Fruit fly (Drosophila melanogaster) whole organism, embryonic: ENCODE measurements around the gene CG8851.

Experiments
- Abd-B ChIP-seq: fragments of 200-800 bp; sonication (Bioruptor generic); optimal IDR thresholded peaks from 2 replicates; lab custom pipeline; 2018; ENCODE audit warnings: missing biosample characterization, mild to moderate bottlenecking, missing genetic modification characterization, moderate library complexity
- Awh ChIP-seq: fragments of 200-800 bp; sonication (Bioruptor generic); IDR thresholded peaks from 2 replicates; pipeline ENCODE4, ENCODE4 v1.3.6; 2022; ENCODE audit warnings: missing biosample characterization, missing genetic modification characterization
- BtbVII ChIP-seq: fragments of 200-800 bp; sonication (Bioruptor generic); optimal IDR thresholded peaks from 3 replicates; lab custom pipeline; 2017; ENCODE audit warnings: missing biosample characterization, mild to moderate bottlenecking, missing genetic modification characterization
- CG10274 ChIP-seq: fragments of 200-800 bp; sonication (Bioruptor generic); optimal IDR thresholded peaks from 3 replicates; lab custom pipeline; 2017; ENCODE audit warnings: missing biosample characterization, mild to moderate bottlenecking, missing genetic modification characterization
- CG13894 ChIP-seq: fragments of 200-800 bp; sonication (Bioruptor generic); optimal IDR thresholded peaks from 3 replicates; lab custom pipeline; 2018; ENCODE audit warnings: missing biosample characterization, mild to moderate bottlenecking, missing genetic modification characterization, moderate library complexity
- CG14965 ChIP-seq: fragments of 200-800 bp; sonication (Bioruptor generic); optimal IDR thresholded peaks from 2 replicates; lab custom pipeline; 2016; ENCODE audit warnings: missing biosample characterization, missing genetic modification characterization, borderline replicate concordance
- CG15269 ChIP-seq: fragments of 200-800 bp; sonication (Bioruptor generic); optimal IDR thresholded peaks from 2 replicates; lab custom pipeline; 2018; ENCODE audit warnings: missing biosample characterization, mild to moderate bottlenecking, missing genetic modification characterization, moderate library complexity
- CG16779 ChIP-seq: fragments of 200-800 bp; sonication (Bioruptor generic); IDR thresholded peaks from 2 replicates; pipeline ENCODE4 v1.3.6; 2022; ENCODE audit warnings: missing biosample characterization, missing genetic modification characterization
- CG17361 ChIP-seq: fragments of 200-800 bp; sonication (Bioruptor generic); IDR thresholded peaks from 3 replicates; pipeline ENCODE4 v1.3.6; 2022; ENCODE audit warnings: missing biosample characterization, missing genetic modification characterization
- CG1792 ChIP-seq: fragments of 200-800 bp; sonication (Bioruptor generic); optimal IDR thresholded peaks from 2 replicates; lab custom pipeline; 2016; ENCODE audit warnings: missing biosample characterization, missing genetic modification characterization
- CG3065 ChIP-seq: fragments of 200-800 bp; sonication (Bioruptor generic); optimal IDR thresholded peaks from 2 replicates; lab custom pipeline; 2016; ENCODE audit warnings: missing biosample characterization, missing genetic modification characterization
- CG33557 ChIP-seq: fragments of 200-800 bp; sonication (Bioruptor generic); optimal IDR thresholded peaks from 2 replicates; lab custom pipeline; 2019; ENCODE audit warnings: missing biosample characterization, mild to moderate bottlenecking, missing genetic modification characterization, moderate library complexity
- CG4404 ChIP-seq: fragments of 200-800 bp; sonication (Bioruptor generic); IDR thresholded peaks from 2 replicates; pipeline ENCODE4 v1.3.6; 2022; ENCODE audit warnings: missing biosample characterization, missing genetic modification characterization
- CG4617 ChIP-seq: fragments of 200-800 bp; sonication (Bioruptor generic); optimal IDR thresholded peaks from 3 replicates; lab custom pipeline; 2016; ENCODE audit warnings: missing biosample characterization, missing genetic modification characterization, borderline replicate concordance
- CG6654 ChIP-seq: fragments of 200-800 bp; sonication (Bioruptor generic); optimal IDR thresholded peaks from 2 replicates; lab custom pipeline; 2017; ENCODE audit warnings: missing biosample characterization, mild to moderate bottlenecking, missing genetic modification characterization
- CG7786 ChIP-seq: fragments of 200-800 bp; sonication (Bioruptor generic); optimal IDR thresholded peaks from 2 replicates; lab custom pipeline; 2016; ENCODE audit warnings: missing biosample characterization, missing genetic modification characterization
- CG7963 ChIP-seq: fragments of 200-800 bp; sonication (Bioruptor generic); IDR thresholded peaks from 3 replicates; pipeline ENCODE4 v1.3.6; 2022; ENCODE audit warnings: missing biosample characterization, missing genetic modification characterization; ENCODE audit not compliant: partially characterized antibody
- CG8089 ChIP-seq: fragments of 200-800 bp; sonication (Bioruptor generic); optimal IDR thresholded peaks from 3 replicates; lab custom pipeline; 2016; ENCODE audit warnings: missing biosample characterization, missing genetic modification characterization
- CG8388 ChIP-seq: fragments of 200-800 bp; sonication (Bioruptor generic); optimal IDR thresholded peaks from 2 replicates; lab custom pipeline; 2019; ENCODE audit warnings: missing biosample characterization, mild to moderate bottlenecking, missing genetic modification characterization, moderate library complexity
- Dp ChIP-seq: fragments of 200-800 bp; sonication (Bioruptor generic); optimal IDR thresholded peaks from 2 replicates; lab custom pipeline; 2018; ENCODE audit warnings: missing biosample characterization, mild to moderate bottlenecking, missing genetic modification characterization, moderate library complexity
- Elba2 ChIP-seq: fragments of 200-800 bp; sonication (Bioruptor generic); optimal IDR thresholded peaks from 3 replicates; lab custom pipeline; 2016; ENCODE audit warnings: missing biosample characterization, missing genetic modification characterization
- Hand ChIP-seq: fragments of 200-800 bp; sonication (Bioruptor generic); optimal IDR thresholded peaks from 2 replicates; lab custom pipeline; 2017; ENCODE audit warnings: mild to moderate bottlenecking, missing biosample characterization, missing genetic modification reagents, missing genetic modification characterization
- HmgD ChIP-seq: fragments of 200-800 bp; sonication (Bioruptor generic); optimal IDR thresholded peaks from 3 replicates; lab custom pipeline; 2016; ENCODE audit warnings: missing biosample characterization, missing genetic modification characterization
- Hmr ChIP-seq: fragments of 200-800 bp; sonication (Bioruptor generic); optimal IDR thresholded peaks from 3 replicates; lab custom pipeline; 2017; ENCODE audit warnings: mild to moderate bottlenecking, missing biosample characterization, missing genetic modification reagents, missing genetic modification characterization
- Hr39 ChIP-seq: fragments of >200 bp; optimal IDR thresholded peaks from 2 replicates; lab custom pipeline; 2017
- Hr51 ChIP-seq, 2 experiments: fragments of 200-800 bp; sonication (Bioruptor generic); optimal IDR thresholded peaks; 2 replicates in 1 of 2; 3 replicates in 1 of 2; lab custom pipeline; 2016 to 2018; ENCODE audit warnings: missing biosample characterization in 2 of 2, missing genetic modification characterization in 2 of 2, mild to moderate bottlenecking in 1 of 2, moderate library complexity in 1 of 2
- Lpt ChIP-seq: fragments of >200 bp; optimal IDR thresholded peaks from 2 replicates; lab custom pipeline; 2018; ENCODE audit warnings: missing biosample characterization, missing genetic modification characterization
- Max ChIP-seq: fragments of 200-800 bp; sonication (Bioruptor generic); optimal IDR thresholded peaks from 2 replicates; lab custom pipeline; 2016; ENCODE audit warnings: missing biosample characterization, mild to moderate bottlenecking, missing genetic modification characterization
- Med ChIP-seq: fragments of 200-800 bp; sonication (Bioruptor generic); peaks from one replicate; lab custom pipeline; 2016; ENCODE audit warnings: missing biosample characterization, missing genetic modification characterization, mild to moderate bottlenecking, inconsistent platforms, moderate library complexity
- Nf-YA ChIP-seq: fragments of 200-800 bp; sonication (Bioruptor generic); IDR thresholded peaks from 2 replicates; pipeline ENCODE4 v1.3.6; 2022; ENCODE audit warnings: missing biosample characterization, missing genetic modification characterization
- Optix ChIP-seq: fragments of 200-800 bp; sonication (Bioruptor generic); IDR thresholded peaks from 3 replicates; pipeline ENCODE4 v1.3.6; 2022; ENCODE audit warnings: missing biosample characterization, missing genetic modification characterization
- Rfx ChIP-seq: fragments of 200-800 bp; sonication (Bioruptor generic); IDR thresholded peaks from 2 replicates; pipeline ENCODE4 v1.3.6; 2022; ENCODE audit warnings: missing biosample characterization, missing genetic modification characterization
- Rx ChIP-seq: fragments of 200-800 bp; sonication (Bioruptor generic); IDR thresholded peaks from 2 replicates; pipeline ENCODE4 v1.3.6; 2022; ENCODE audit warnings: missing biosample characterization, missing genetic modification characterization
- Spps ChIP-seq: fragments of 200-800 bp; sonication (Bioruptor generic); optimal IDR thresholded peaks from 2 replicates; lab custom pipeline; 2018; ENCODE audit warnings: missing biosample characterization, mild to moderate bottlenecking, missing genetic modification characterization
- TFAM ChIP-seq: fragments of 200-800 bp; sonication (Bioruptor generic); optimal IDR thresholded peaks from 2 replicates; lab custom pipeline; 2017; ENCODE audit warnings: missing biosample characterization, missing genetic modification characterization, inconsistent platforms
- Vsx1 ChIP-seq: fragments of 200-800 bp; sonication (Bioruptor generic); optimal IDR thresholded peaks from 2 replicates; lab custom pipeline; 2017; ENCODE audit warnings: missing biosample characterization, mild to moderate bottlenecking, missing genetic modification characterization, missing genetic modification reagents
- az2 ChIP-seq: fragments of 200-800 bp; sonication (Bioruptor generic); optimal IDR thresholded peaks from 3 replicates; lab custom pipeline; 2016; ENCODE audit warnings: missing biosample characterization, missing genetic modification characterization
- cad ChIP-seq: fragments of >200 bp; optimal IDR thresholded peaks from 2 replicates; lab custom pipeline; 2017; ENCODE audit warnings: missing biosample characterization, missing genetic modification characterization
- chm ChIP-seq: fragments of 200-800 bp; sonication (Bioruptor generic); IDR thresholded peaks from 2 replicates; pipeline ENCODE4 v1.3.6; 2022; ENCODE audit warnings: missing biosample characterization, missing genetic modification characterization
- cwo ChIP-seq: fragments of 200-800 bp; sonication (Bioruptor generic); optimal IDR thresholded peaks from 3 replicates; lab custom pipeline; 2017; ENCODE audit warnings: missing biosample characterization, missing genetic modification characterization, mild to moderate bottlenecking, moderate library complexity, missing genetic modification reagents
- danr ChIP-seq: fragments of 200-800 bp; sonication (Bioruptor generic); IDR thresholded peaks from 2 replicates; pipeline ENCODE4 v1.3.6; 2022; ENCODE audit warnings: missing biosample characterization, missing genetic modification characterization
- dmrt11E ChIP-seq: fragments of 200-800 bp; sonication (Bioruptor generic); optimal IDR thresholded peaks from 3 replicates; lab custom pipeline; 2018; ENCODE audit warnings: missing biosample characterization, mild to moderate bottlenecking, missing genetic modification characterization, moderate library complexity
- ems ChIP-seq: fragments of 200-800 bp; sonication (Bioruptor generic); optimal IDR thresholded peaks from 3 replicates; lab custom pipeline; 2016; ENCODE audit warnings: missing biosample characterization, missing genetic modification characterization
- lmd ChIP-seq: fragments of 200-800 bp; sonication (Bioruptor generic); IDR thresholded peaks from 2 replicates; pipeline ENCODE4 v1.3.6; 2022; ENCODE audit warnings: missing biosample characterization, missing genetic modification characterization
- onecut ChIP-seq: fragments of 200-800 bp; sonication (Bioruptor generic); IDR thresholded peaks from 2 replicates; pipeline ENCODE4 v1.3.6; 2022; ENCODE audit warnings: missing biosample characterization, missing genetic modification characterization
- org-1 ChIP-seq: fragments of 200-800 bp; sonication (Bioruptor generic); optimal IDR thresholded peaks from 2 replicates; lab custom pipeline; 2017; ENCODE audit warnings: missing biosample characterization, missing genetic modification characterization
- pho ChIP-seq: fragments of 200-800 bp; sonication (Bioruptor generic); optimal IDR thresholded peaks from 2 replicates; lab custom pipeline; 2016; ENCODE audit warnings: missing biosample characterization, missing genetic modification characterization
- row ChIP-seq: fragments of 200-800 bp; sonication (Bioruptor generic); IDR thresholded peaks from 3 replicates; pipeline ENCODE4 v1.3.6; 2022; ENCODE audit warnings: missing biosample characterization, missing genetic modification characterization
- sens ChIP-seq: fragments of 200-800 bp; sonication (Bioruptor generic); peaks from one replicate; lab custom pipeline; 2016; ENCODE audit warnings: missing biosample characterization, missing genetic modification characterization
- slbo ChIP-seq: fragments of 200-800 bp; sonication (Bioruptor generic); IDR thresholded peaks from 2 replicates; pipeline ENCODE4 v1.3.6; 2022; ENCODE audit warnings: missing biosample characterization, missing genetic modification characterization
- vvl ChIP-seq: fragments of 200-800 bp; sonication (Bioruptor generic); IDR thresholded peaks from 2 replicates; pipeline ENCODE4 v1.3.6; 2022; ENCODE audit warnings: missing biosample characterization, missing genetic modification characterization

The CG8851 gene

DNA sequence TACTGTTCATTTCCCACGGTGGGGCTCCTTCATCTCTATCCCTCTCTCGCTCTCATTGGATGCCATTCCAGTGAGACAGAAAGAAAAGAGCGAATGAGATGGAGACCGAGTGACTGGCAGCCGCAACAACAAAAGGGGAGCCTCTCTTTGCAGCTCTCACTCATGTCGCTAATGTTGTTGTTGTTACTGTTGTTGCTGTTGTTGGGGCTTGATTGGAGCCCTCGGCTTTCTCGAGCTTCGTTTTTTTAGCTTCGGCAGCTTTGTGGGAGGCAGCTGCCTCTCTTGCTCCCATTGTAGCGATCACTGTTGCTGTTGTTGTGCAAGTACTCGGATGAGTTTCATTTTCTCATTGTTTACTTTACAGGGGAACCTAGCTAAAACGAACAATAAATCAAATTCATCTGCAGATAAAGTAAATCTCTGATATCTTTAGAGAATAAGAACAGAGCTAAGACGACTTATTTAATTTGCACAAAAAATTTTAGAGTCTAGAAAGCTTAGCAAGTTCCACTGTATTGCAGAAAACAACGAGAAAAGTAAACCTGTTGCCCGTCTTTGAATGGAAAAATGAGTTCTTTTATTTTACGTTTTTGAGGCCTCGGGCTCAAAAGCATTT, 14.9 kb downstream of the CG8851 start (continued):
- TF ChIP-seq CG7786 (GFP tag; lab: Kevin White, UChicago) (peak; percentile 36), org-1 (GFP tag; lab: Kevin White, UChicago) (no peak), Vsx1 (GFP tag; lab: Kevin White, UChicago) (no peak), az2 (GFP tag; lab: Kevin White, UChicago) (peak; percentile 60), chm (no peak; the same call in 1 of the 2 replicates), lmd (peak; percentile 66), CG14965 (GFP tag; lab: Kevin White, UChicago) (no peak), Max (GFP tag; lab: Kevin White, UChicago) (no peak), Awh (peak; percentile 59; the same call in 1 of the 2 replicates), Med (GFP tag; lab: Kevin White, UChicago) (peak; percentile 89), CG10274 (GFP tag; lab: Kevin White, UChicago) (no peak), Hmr (GFP tag; lab: Kevin White, UChicago) (no peak), BtbVII (GFP tag; lab: Kevin White, UChicago) (no peak), CG33557 (GFP tag; lab: Kevin White, UChicago) (no peak), vvl (GFP tag; lab: Robert Waterston, UW) (peak; percentile 79), CG1792 (no peak), ems (GFP tag; lab: Kevin White, UChicago) (peak; percentile 19), CG4404 (no peak), TFAM (no peak), CG17361 (GFP tag; lab: Robert Waterston, UW) (peak; percentile 61), Hr51 (GFP tag; optimal IDR thresholded peaks at IDR 0.05; lab: Kevin White, UChicago) (peak in 1 of 2 experiments; percentile 61), CG8388 (peak; percentile 59), Nf-YA (GFP tag; lab: Robert Waterston, UW) (no peak), cad (no peak), CG8089 (GFP tag; lab: Kevin White, UChicago) (peak; percentile 2), CG4617 (GFP tag; lab: Kevin White, UChicago) (no peak), Rx (GFP tag; lab: Robert Waterston, UW) (peak; percentile 45; the same call in 1 of the 2 replicates), HmgD (GFP tag; lab: Kevin White, UChicago) (no peak), CG16779 (GFP tag; lab: Robert Waterston, UW) (no peak), sens (GFP tag; lab: Kevin White, UChicago) (peak; percentile 91), Hand (GFP tag; lab: Kevin White, UChicago) (no peak), Abd-B (GFP tag; lab: Kevin White, UChicago) (peak; percentile 32), CG13894 (no peak), Optix (GFP tag; lab: Robert Waterston, UW) (0 out of 3 replicates have a peak, but pooled peaks have one; percentile 7), Spps (tag; lab: Kevin White, UChicago) (peak; percentile 27), cwo (GFP tag; lab: Kevin White, UChicago) (no peak), Elba2 (GFP tag; lab: Kevin White, UChicago) (no peak), onecut (GFP tag; lab: Robert Waterston, UW) (peak; percentile 33; the same call in 1 of the 2 replicates), dmrt11E (peak; percentile 23), Lpt (no peak), CG3065 (GFP tag; lab: Kevin White, UChicago) (no peak), row (GFP tag; lab: Robert Waterston, UW) (peak; percentile 65), Dp (GFP tag; lab: Kevin White, UChicago) (no peak), pho (GFP tag; lab: Kevin White, UChicago) (no peak), CG6654 (no peak), Hr39 (lab: Kevin White, UChicago) (no peak), CG7963 (GFP tag; lab: Robert Waterston, UW) (no peak), Rfx (GFP tag; lab: Robert Waterston, UW) (peak; percentile 62), danr (GFP tag; lab: Robert Waterston, UW) (no peak), slbo (GFP tag; lab: Robert Waterston, UW) (peak; percentile 63), CG15269 (peak; percentile 63)
